Worm (Caenorhabditis elegans): ENCODE measurements around the gene atz-1.

The atz-1 gene

ce11 chrIV:12391003-12391637, 15.2 kb upstream of the atz-1 start, which contains the start of the genes rps-23 and dpm-3 (continued):
- TF ChIP-seq C06A6.2 (GFP tag; conservative IDR thresholded peaks at IDR 0.05) (peak; percentile 52), attf-5 (GFP tag; optimal IDR thresholded peaks at IDR 0.05) (peak; percentile 95), attf-3 (GFP tag; conservative IDR thresholded peaks at IDR 0.05) (peak; percentile 88), zim-3 (tag; optimal IDR thresholded peaks at IDR 0.05) (peak; percentile 68), lin-54 (GFP tag; optimal IDR thresholded peaks at IDR 0.05) (peak; percentile 91), nhr-120 (GFP tag; IDR thresholded peaks at IDR 0.05) (0 out of 2 replicates have a peak, but pooled peaks have one; percentile 62), F57A8.1 (GFP tag; optimal IDR thresholded peaks at IDR 0.05) (no peak), mxl-1 (tag; optimal IDR thresholded peaks at IDR 0.05) (no peak), fkh-3 (tag; optimal IDR thresholded peaks at IDR 0.05) (no peak), him-1 (tag; optimal IDR thresholded peaks at IDR 0.05) (peak; percentile 71), mcd-1 (GFP tag; IDR thresholded peaks at IDR 0.05) (peak; percentile 92), lsl-1 (GFP tag; optimal IDR thresholded peaks at IDR 0.05) (peak; percentile 98), nhr-90 (tag; optimal IDR thresholded peaks at IDR 0.05) (no peak), Y95B8A.8 (GFP tag; IDR thresholded peaks at IDR 0.05) (peak; percentile 94), aptf-2 (GFP tag; conservative IDR thresholded peaks at IDR 0.05) (peak; percentile 93), ceh-91 (GFP tag; IDR thresholded peaks at IDR 0.05) (peak; percentile 95)

DNA sequence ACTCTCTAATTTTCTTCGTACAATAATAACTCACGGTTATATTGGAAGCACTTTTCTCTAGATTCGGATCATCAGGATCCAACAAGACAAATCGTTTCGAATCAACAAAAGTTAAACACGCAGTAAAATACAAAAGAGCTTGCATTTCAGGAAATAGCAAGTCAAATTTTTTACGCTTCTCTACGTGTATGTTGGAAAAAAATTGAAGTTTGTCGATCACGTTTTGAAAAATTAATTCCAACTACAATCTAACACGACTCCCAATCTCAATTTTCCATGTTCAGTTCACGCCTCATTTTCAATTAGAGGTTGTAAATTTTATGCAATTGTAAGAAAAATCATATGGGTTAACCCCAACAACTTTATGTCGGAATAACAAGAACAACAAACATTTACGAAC, 14.0 kb upstream of the atz-1 start, which contains the start of gene spe-45:
spe-45 (minus strand) TSS at position 145 of the 400 bp plus-strand sequence.
- TF ChIP-seq ceh-100 (GFP tag; IDR thresholded peaks at IDR 0.05) (peak; percentile 45; the same call in 1 of the 2 replicates), F39B2.1 (GFP tag; IDR thresholded peaks at IDR 0.05) (0 out of 2 replicates have a peak, but pooled peaks have one; percentile 2), nhr-27 (tag; optimal IDR thresholded peaks at IDR 0.05) (no peak), sea-2 (GFP tag; IDR thresholded peaks at IDR 0.05) (no peak), bed-2 (GFP tag; IDR thresholded peaks at IDR 0.05) (no peak), snpc-4 (GFP tag; optimal IDR thresholded peaks at IDR 0.05) (no peak), snpc-4 (tag; optimal IDR thresholded peaks at IDR 0.05) (peak in 2 of 4 experiments; percentile 15 to 47), tbx-9 (tag; optimal IDR thresholded peaks at IDR 0.05; ENCODE audit: borderline replicate concordance) (no peak), madf-8 (GFP tag; conservative IDR thresholded peaks at IDR 0.05) (no peak), B0336.3 (GFP tag; IDR thresholded peaks at IDR 0.05) (peak; percentile 83), madf-3 (GFP tag; IDR thresholded peaks at IDR 0.05) (peak; percentile 41; the same call in 1 of the 2 replicates), egl-44 (GFP tag; IDR thresholded peaks at IDR 0.05) (no peak), F22D6.2 (tag; optimal IDR thresholded peaks at IDR 0.05) (no peak), F23B12.7 (tag; optimal IDR thresholded peaks at IDR 0.05; ENCODE audit: insufficient read depth) (no peak), hsf-1 (GFP tag; IDR thresholded peaks at IDR 0.05) (peak; percentile 58; the same call in 1 of the 2 replicates), let-526 (GFP tag; IDR thresholded peaks at IDR 0.05) (no peak), ztf-6 (GFP tag; IDR thresholded peaks at IDR 0.05) (no peak), lin-26 (GFP tag; IDR thresholded peaks at IDR 0.05) (peak; percentile 78), nhr-80 (tag; optimal IDR thresholded peaks at IDR 0.05) (no peak), ceh-40 (GFP tag; IDR thresholded peaks at IDR 0.05) (no peak), rec-8 (tag; optimal IDR thresholded peaks at IDR 0.05) (no peak), egrh-3 (GFP tag; IDR thresholded peaks at IDR 0.05) (no peak), ceh-79 (tag; optimal IDR thresholded peaks at IDR 0.05) (no peak), chd-7 (tag; optimal IDR thresholded peaks at IDR 0.05) (no peak), snpc-3.4 (tag; optimal IDR thresholded peaks at IDR 0.05) (peak; percentile 43), repo-1 (tag; optimal IDR thresholded peaks at IDR 0.05) (no peak), hlh-12 (tag; optimal IDR thresholded peaks at IDR 0.05) (no peak), ztf-26 (tag; optimal IDR thresholded peaks at IDR 0.05) (no peak), F52B5.7 (tag; optimal IDR thresholded peaks at IDR 0.05) (peak; percentile 21), C17E4.6 (GFP tag; IDR thresholded peaks at IDR 0.05) (no peak), F55B11.4 (tag; optimal IDR thresholded peaks at IDR 0.05; ENCODE audit: borderline replicate concordance, insufficient read depth) (no peak), aptf-2 (GFP tag; conservative IDR thresholded peaks at IDR 0.05) (no peak), hlh-26 (GFP tag; conservative IDR thresholded peaks at IDR 0.05) (no peak)

All from whole organism, young adult.